Worm (Caenorhabditis elegans): ENCODE data around the gene kcmf-1.

DNA sequence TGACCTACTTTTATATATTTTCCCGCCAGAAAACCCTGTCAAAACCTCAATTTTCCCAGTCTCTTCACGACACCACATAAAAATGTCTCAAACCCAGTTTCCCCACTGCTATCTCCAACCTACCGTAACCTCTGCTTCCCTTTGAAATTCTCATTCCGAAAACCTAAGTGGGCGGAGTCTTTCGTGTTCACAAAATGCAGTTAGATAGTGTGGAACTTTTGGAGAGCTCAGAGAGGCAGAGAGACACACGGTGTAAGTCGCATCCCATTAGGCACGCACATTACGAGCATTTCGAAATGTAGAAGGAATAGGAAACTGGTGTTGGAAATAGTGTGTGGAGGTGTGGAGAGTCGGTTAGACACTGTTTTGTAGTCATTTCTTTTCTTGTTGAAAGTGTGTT, 9.3 kb upstream of the kcmf-1 start:
- no peak for TF ChIP-seq ces-1 (GFP tag; optimal IDR thresholded peaks at IDR 0.05)
- no peak for TF ChIP-seq skn-1 (tag; optimal IDR thresholded peaks at IDR 0.05)
- TF ChIP-seq ceh-32 (tag; optimal IDR thresholded peaks at IDR 0.05; ENCODE audit: poor library complexity), result no peak
- TF ChIP-seq hlh-30 (tag; optimal IDR thresholded peaks at IDR 0.05; ENCODE audit: insufficient read depth), result no peak
- no peak for TF ChIP-seq nhr-237 (tag; optimal IDR thresholded peaks at IDR 0.05)
- TF ChIP-seq nhr-77 (tag; optimal IDR thresholded peaks at IDR 0.05), result no peak
- no peak for TF ChIP-seq tag-97 (GFP tag; IDR thresholded peaks at IDR 0.05)
- no peak for TF ChIP-seq ama-1 (optimal IDR thresholded peaks at IDR 0.05)
- TF ChIP-seq Y5F2A.4 (GFP tag; optimal IDR thresholded peaks at IDR 0.05), result no peak

Measured in whole organism, L4 larva.